Worm (Caenorhabditis elegans) whole organism, mixed stage, embryonic: Measurements from ENCODE around the gene B0361.4.

ENCODE experiments used
- M03D4.4 ChIP-seq: sonication (generic microtip); optimal IDR thresholded peaks from 2 replicates; lab custom pipeline; 2017; ENCODE audit warnings: mild to moderate bottlenecking, missing genetic modification characterization, missing compliant biosample characterization
- bed-3 ChIP-seq: fragments of 200-800 bp; sonication (Bioruptor generic); optimal IDR thresholded peaks from 3 replicates; lab custom pipeline; 2018; ENCODE audit warnings: mild to moderate bottlenecking, missing genetic modification characterization, moderate library complexity, missing compliant biosample characterization
- ceh-39 ChIP-seq: fragments of 150-350 bp; optimal IDR thresholded peaks from 2 replicates; lab custom pipeline; 2014; ENCODE audit warnings: missing biosample characterization, missing genetic modification characterization
- ceh-43 ChIP-seq: fragments of 200-800 bp; sonication (Bioruptor generic); optimal IDR thresholded peaks from 2 replicates; lab custom pipeline; 2018; ENCODE audit warnings: mild to moderate bottlenecking, missing genetic modification characterization, moderate library complexity, missing compliant biosample characterization
- ces-1 ChIP-seq: fragments of 150-350 bp; optimal IDR thresholded peaks from 2 replicates; lab custom pipeline; 2014; ENCODE audit warnings: missing biosample characterization, missing genetic modification reagents, missing genetic modification characterization
- cnd-1 ChIP-seq: fragments of 200-800 bp; sonication (Bioruptor generic); optimal IDR thresholded peaks from 2 replicates; lab custom pipeline; 2018; ENCODE audit warnings: mild to moderate bottlenecking, missing genetic modification characterization, missing compliant biosample characterization
- elt-3 ChIP-seq: fragments of 150-350 bp; optimal IDR thresholded peaks from 2 replicates; lab custom pipeline; 2014; ENCODE audit warnings: missing biosample characterization, missing genetic modification characterization
- flh-1 ChIP-seq: fragments of 200-800 bp; sonication (Bioruptor generic); optimal IDR thresholded peaks from 2 replicates; lab custom pipeline; 2018; ENCODE audit warnings: mild to moderate bottlenecking, missing genetic modification characterization, moderate library complexity, missing compliant biosample characterization
- ham-2 ChIP-seq: fragments of 200-800 bp; sonication (Bioruptor generic); optimal IDR thresholded peaks from 2 replicates; lab custom pipeline; 2018; ENCODE audit warnings: mild to moderate bottlenecking, missing genetic modification characterization, missing compliant biosample characterization
- hlh-1 ChIP-seq: fragments of 150-350 bp; optimal IDR thresholded peaks from 2 replicates; lab custom pipeline; 2014; ENCODE audit warnings: missing biosample characterization, missing genetic modification reagents, missing genetic modification characterization
- lin-13 ChIP-seq: fragments of 150-350 bp; optimal IDR thresholded peaks from 2 replicates; lab custom pipeline; 2014; ENCODE audit warnings: missing biosample characterization, missing genetic modification characterization
- lin-32 ChIP-seq: fragments of 200-800 bp; sonication (Bioruptor generic); optimal IDR thresholded peaks from 2 replicates; lab custom pipeline; 2018; ENCODE audit warnings: mild to moderate bottlenecking, missing genetic modification characterization, missing compliant biosample characterization
- lsy-2 ChIP-seq: fragments of 150-350 bp; optimal IDR thresholded peaks from 2 replicates; lab custom pipeline; 2014; ENCODE audit warnings: missing biosample characterization, missing genetic modification characterization
- mab-5 ChIP-seq: fragments of 150-350 bp; optimal IDR thresholded peaks from 2 replicates; lab custom pipeline; 2014; ENCODE audit warnings: missing biosample characterization, missing genetic modification characterization
- mls-2 ChIP-seq: sonication (generic microtip); optimal IDR thresholded peaks from 2 replicates; lab custom pipeline; 2016; ENCODE audit warnings: mild to moderate bottlenecking, missing genetic modification characterization, moderate library complexity, missing compliant biosample characterization
- nhr-12 ChIP-seq: fragments of 150-350 bp; optimal IDR thresholded peaks from 2 replicates; lab custom pipeline; 2014; ENCODE audit warnings: missing biosample characterization, missing genetic modification characterization
- nhr-2 ChIP-seq: fragments of 150-350 bp; optimal IDR thresholded peaks from 2 replicates; lab custom pipeline; 2014; ENCODE audit warnings: missing biosample characterization, missing genetic modification characterization
- nhr-237 ChIP-seq: fragments of 150-350 bp; optimal IDR thresholded peaks from 2 replicates; lab custom pipeline; 2014; ENCODE audit warnings: missing biosample characterization, missing genetic modification characterization
- nhr-28 ChIP-seq: fragments of 150-350 bp; optimal IDR thresholded peaks from 2 replicates; lab custom pipeline; 2014; ENCODE audit warnings: missing biosample characterization, missing genetic modification characterization
- nhr-76 ChIP-seq: sonication (generic microtip); optimal IDR thresholded peaks from 2 replicates; lab custom pipeline; 2017; ENCODE audit warnings: missing biosample characterization, missing genetic modification characterization
- pha-4 ChIP-seq: fragments of 150-350 bp; optimal IDR thresholded peaks from 2 replicates; lab custom pipeline; 2018; ENCODE audit warnings: missing biosample characterization, missing genetic modification reagents, missing genetic modification characterization
- sem-2 ChIP-seq: fragments of 200-800 bp; sonication (Bioruptor generic); optimal IDR thresholded peaks from 2 replicates; lab custom pipeline; 2018; ENCODE audit warnings: mild to moderate bottlenecking, missing genetic modification characterization, missing compliant biosample characterization
- snpc-4 ChIP-seq: fragments of 150-350 bp; optimal IDR thresholded peaks from 2 replicates; lab custom pipeline; 2014; ENCODE audit warnings: missing biosample characterization, missing genetic modification characterization
- sptf-1 ChIP-seq: sonication (generic microtip); optimal IDR thresholded peaks from 2 replicates; lab custom pipeline; 2017; ENCODE audit warnings: mild to moderate bottlenecking, missing genetic modification characterization, moderate library complexity, missing compliant biosample characterization
- tbx-8 ChIP-seq: fragments of 200-800 bp; sonication (Bioruptor generic); optimal IDR thresholded peaks from 2 replicates; lab custom pipeline; 2018; ENCODE audit warnings: mild to moderate bottlenecking, missing genetic modification characterization, moderate library complexity, missing compliant biosample characterization
- unc-120 ChIP-seq: sonication (generic microtip); optimal IDR thresholded peaks from 2 replicates; lab custom pipeline; 2017; ENCODE audit warnings: missing genetic modification characterization, missing compliant biosample characterization; ENCODE audit not compliant: poor library complexity, severe bottlenecking
- unc-39 ChIP-seq: fragments of 150-350 bp; optimal IDR thresholded peaks from 2 replicates; lab custom pipeline; 2014; ENCODE audit warnings: missing biosample characterization, missing genetic modification characterization
- unc-62 ChIP-seq: fragments of 150-350 bp; optimal IDR thresholded peaks from 2 replicates; lab custom pipeline; 2014; ENCODE audit warnings: missing biosample characterization, missing genetic modification reagents, missing genetic modification characterization
- zip-8 ChIP-seq: fragments of 150-350 bp; optimal IDR thresholded peaks from 2 replicates; lab custom pipeline; 2014; ENCODE audit warnings: missing biosample characterization, missing genetic modification characterization
- ztf-11 ChIP-seq: fragments of 150-350 bp; optimal IDR thresholded peaks from 2 replicates; lab custom pipeline; 2014; ENCODE audit warnings: missing biosample characterization, missing genetic modification characterization

Gene B0361.4

DNA sequence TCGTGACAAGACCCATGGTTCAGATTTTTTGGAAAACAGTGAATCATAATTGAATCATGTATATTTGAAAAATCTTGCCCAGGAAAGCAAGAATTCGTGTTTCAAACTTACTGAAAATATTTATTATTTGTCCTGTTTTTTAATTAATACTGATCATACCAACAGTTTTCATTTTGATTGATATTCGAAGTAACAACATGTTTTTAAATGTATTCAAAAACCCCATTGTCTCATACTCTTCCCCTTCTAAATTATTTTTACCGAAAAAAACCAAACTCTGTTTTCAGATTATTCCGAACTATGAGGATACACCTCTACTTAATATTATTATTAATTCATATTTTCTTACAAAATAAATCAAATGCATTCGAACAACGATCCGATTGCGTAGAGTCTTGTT lies 42.6 kb upstream of the B0361.4 start, which contains the start of gene R151.1:
TSS of gene R151.1 (plus strand) at position 301 of the 400 bp plus-strand sequence.
- no peak for TF ChIP-seq mab-5 (tag; lab: Kevin White, UChicago)
- no peak for TF ChIP-seq nhr-76 (tag; lab: Kevin White, UChicago)
- TF ChIP-seq ces-1 (GFP tag; lab: Kevin White, UChicago): no peak
- TF ChIP-seq hlh-1 (tag; lab: Kevin White, UChicago): no peak
- TF ChIP-seq lsy-2 (tag; lab: Kevin White, UChicago): no peak
- TF ChIP-seq nhr-237: no peak
- TF ChIP-seq M03D4.4 (tag; lab: Kevin White, UChicago): no peak
- TF ChIP-seq ham-2: no peak
- TF ChIP-seq elt-3 (tag; lab: Kevin White, UChicago): no peak
- TF ChIP-seq sptf-1 (tag; lab: Kevin White, UChicago): no peak
- no peak for TF ChIP-seq tbx-8
- no peak for TF ChIP-seq flh-1
- TF ChIP-seq pha-4: no peak
- no peak for TF ChIP-seq unc-120 (tag; lab: Kevin White, UChicago)
- TF ChIP-seq nhr-12 (tag; lab: Kevin White, UChicago): no peak
- TF ChIP-seq cnd-1 (tag; lab: Kevin White, UChicago): no peak
- TF ChIP-seq unc-39 (tag; lab: Kevin White, UChicago): no peak
- no peak for TF ChIP-seq nhr-28 (tag; lab: Kevin White, UChicago)
- TF ChIP-seq mls-2 (tag; lab: Kevin White, UChicago): no peak

ce11 chrIII:7216924-7217521 lies 41.8 kb upstream of the B0361.4 start:
- TF ChIP-seq mab-5 (tag; lab: Kevin White, UChicago): no peak
- no peak for TF ChIP-seq nhr-2 (tag; lab: Kevin White, UChicago)
- TF ChIP-seq ztf-11 (tag; lab: Kevin White, UChicago): no peak
- TF ChIP-seq ces-1 (GFP tag; lab: Kevin White, UChicago): no peak
- TF ChIP-seq unc-62 (GFP tag; lab: Kevin White, UChicago): peak; percentile 96
- TF ChIP-seq cnd-1 (tag; lab: Kevin White, UChicago): no peak
- TF ChIP-seq hlh-1 (tag; lab: Kevin White, UChicago): peak; percentile 96
- no peak for TF ChIP-seq snpc-4
- no peak for TF ChIP-seq sem-2
- TF ChIP-seq unc-120 (tag; lab: Kevin White, UChicago): peak; percentile 98

- no peak for TF ChIP-seq nhr-28 (tag; lab: Kevin White, UChicago)
- TF ChIP-seq ceh-43 (GFP tag; lab: Kevin White, UChicago): no peak
- TF ChIP-seq ceh-39 (tag; lab: Kevin White, UChicago): no peak
- TF ChIP-seq nhr-237: no peak
- no peak for TF ChIP-seq nhr-2 (tag; lab: Kevin White, UChicago)
- TF ChIP-seq ham-2: no peak
- no peak for TF ChIP-seq cnd-1 (tag; lab: Kevin White, UChicago)
- TF ChIP-seq pha-4: no peak
- TF ChIP-seq unc-120 (tag; lab: Kevin White, UChicago): no peak
- TF ChIP-seq mls-2 (tag; lab: Kevin White, UChicago): no peak
- TF ChIP-seq nhr-12 (tag; lab: Kevin White, UChicago): no peak
- no peak for TF ChIP-seq unc-62 (GFP tag; lab: Kevin White, UChicago)
- no peak for TF ChIP-seq zip-8 (tag; lab: Kevin White, UChicago)
- TF ChIP-seq hlh-1 (tag; lab: Kevin White, UChicago): no peak
- no peak for TF ChIP-seq ztf-11 (tag; lab: Kevin White, UChicago)
- TF ChIP-seq lsy-2 (tag; lab: Kevin White, UChicago): no peak
- TF ChIP-seq bed-3 (GFP tag; lab: Kevin White, UChicago): no peak
Measured at ce11 chrIII:7221103-7221502, 37.7 kb upstream of the B0361.4 start.

- TF ChIP-seq snpc-4 (no peak), pha-4 (no peak), ceh-39 (tag; lab: Kevin White, UChicago) (no peak), zip-8 (tag; lab: Kevin White, UChicago) (no peak), bed-3 (GFP tag; lab: Kevin White, UChicago) (no peak), hlh-1 (tag; lab: Kevin White, UChicago) (no peak), cnd-1 (tag; lab: Kevin White, UChicago) (no peak), M03D4.4 (tag; lab: Kevin White, UChicago) (no peak), nhr-76 (tag; lab: Kevin White, UChicago) (no peak), unc-39 (tag; lab: Kevin White, UChicago) (no peak), lin-32 (GFP tag; lab: Kevin White, UChicago) (no peak), ceh-43 (GFP tag; lab: Kevin White, UChicago) (no peak), lin-13 (no peak)
Measured at ce11 chrIII:7223029-7223428, 35.8 kb upstream of the B0361.4 start, which contains the start of gene der-2. der-2 (minus strand) TSS chrIII:7223129.
